Fruit fly (Drosophila melanogaster) whole organism, adult: ENCODE measurements around the gene CG10550.

Source experiments
- CG11617 ChIP-seq: fragments of 200-800 bp; sonication (Bioruptor generic); optimal IDR thresholded peaks from 2 replicates; lab custom pipeline; 2017; ENCODE audit warnings: mild to moderate bottlenecking, missing biosample characterization, missing genetic modification reagents, missing genetic modification characterization
- CG12768 ChIP-seq: fragments of 200-800 bp; sonication (Bioruptor generic); optimal IDR thresholded peaks from 2 replicates; lab custom pipeline; 2017; ENCODE audit warnings: missing biosample characterization, missing genetic modification characterization, mild to moderate bottlenecking, moderate library complexity, missing genetic modification reagents
- CG14711 ChIP-seq: fragments of 200-800 bp; sonication (Bioruptor generic); optimal IDR thresholded peaks from 2 replicates; lab custom pipeline; 2018; ENCODE audit warnings: missing biosample characterization, mild to moderate bottlenecking, missing genetic modification characterization, moderate library complexity
- CG1620 ChIP-seq: fragments of 200-800 bp; sonication (Bioruptor generic); optimal IDR thresholded peaks from 2 replicates; lab custom pipeline; 2016; ENCODE audit warnings: missing biosample characterization, missing genetic modification characterization
- CG33017 ChIP-seq: fragments of 200-800 bp; sonication (Bioruptor generic); optimal IDR thresholded peaks from 2 replicates; lab custom pipeline; 2018; ENCODE audit warnings: missing biosample characterization, mild to moderate bottlenecking, missing genetic modification characterization, moderate library complexity
- CG5204 ChIP-seq: fragments of 200-800 bp; sonication (Bioruptor generic); optimal IDR thresholded peaks from 2 replicates; lab custom pipeline; 2016; ENCODE audit warnings: missing biosample characterization, missing genetic modification characterization
- CG7045 ChIP-seq: fragments of 200-800 bp; sonication (Bioruptor generic); optimal IDR thresholded peaks from 2 replicates; lab custom pipeline; 2017; ENCODE audit warnings: missing biosample characterization, mild to moderate bottlenecking, missing genetic modification characterization
- CG7101 ChIP-seq: fragments of 200-800 bp; sonication (Bioruptor generic); optimal IDR thresholded peaks from 2 replicates; lab custom pipeline; 2018; ENCODE audit warnings: missing biosample characterization, mild to moderate bottlenecking, missing genetic modification characterization, moderate library complexity
- Clk ChIP-seq: fragments of 200-800 bp; sonication (Bioruptor generic); optimal IDR thresholded peaks from 2 replicates; lab custom pipeline; 2017; ENCODE audit warnings: missing biosample characterization, missing genetic modification characterization
- Crg-1 ChIP-seq: fragments of 200-800 bp; sonication (Bioruptor generic); optimal IDR thresholded peaks from 2 replicates; lab custom pipeline; 2016; ENCODE audit warnings: missing biosample characterization, missing genetic modification characterization
- Hr96 ChIP-seq: fragments of 200-800 bp; sonication (Bioruptor generic); optimal IDR thresholded peaks from 2 replicates; lab custom pipeline; 2016; ENCODE audit warnings: missing biosample characterization, missing genetic modification characterization
- Mnt ChIP-seq: fragments of 200-800 bp; sonication (Bioruptor generic); optimal IDR thresholded peaks from 2 replicates; lab custom pipeline; 2016; ENCODE audit warnings: missing biosample characterization, mild to moderate bottlenecking, missing genetic modification characterization
- bab1 ChIP-seq: fragments of 200-800 bp; sonication (Bioruptor generic); optimal IDR thresholded peaks from 3 replicates; lab custom pipeline; 2019; ENCODE audit warnings: missing biosample characterization, mild to moderate bottlenecking, missing genetic modification characterization, moderate library complexity
- cic ChIP-seq: fragments of 200-800 bp; sonication (Bioruptor generic); optimal IDR thresholded peaks from 2 replicates; lab custom pipeline; 2017; ENCODE audit warnings: missing biosample characterization, mild to moderate bottlenecking, missing genetic modification characterization, moderate library complexity
- cnc ChIP-seq, 2 experiments: fragments of >200 bp; optimal IDR thresholded peaks; 2 replicates each; lab custom pipeline; 2017
- kay ChIP-seq: fragments of 200-800 bp; sonication (Bioruptor generic); peaks from one replicate; lab custom pipeline; 2016; ENCODE audit warnings: missing biosample characterization, missing genetic modification characterization, borderline replicate concordance
- ovo ChIP-seq: fragments of 200-800 bp; sonication (Bioruptor generic); optimal IDR thresholded peaks from 2 replicates; lab custom pipeline; 2016; ENCODE audit warnings: missing biosample characterization, missing genetic modification characterization
- pad ChIP-seq: fragments of 200-800 bp; sonication (Bioruptor generic); optimal IDR thresholded peaks from 3 replicates; lab custom pipeline; 2017; ENCODE audit warnings: missing biosample characterization, missing genetic modification characterization, mild to moderate bottlenecking, moderate library complexity, missing genetic modification reagents
- tj ChIP-seq: fragments of 200-800 bp; sonication (Bioruptor generic); optimal IDR thresholded peaks from 3 replicates; lab custom pipeline; 2017; ENCODE audit warnings: missing biosample characterization, mild to moderate bottlenecking, missing genetic modification characterization, moderate library complexity
- toe ChIP-seq: fragments of 200-800 bp; sonication (Bioruptor generic); optimal IDR thresholded peaks from 2 replicates; lab custom pipeline; 2016; ENCODE audit warnings: missing biosample characterization, missing genetic modification characterization

Gene CG10550

dm6 chr3R:25269909-25270308 is 38.3 kb downstream of the CG10550 start, which contains the start of the genes CG11889 and CG11891:
Gene CG11889 (plus strand): TSS chr3R:25270209.
Gene CG11891 (plus strand): TSS chr3R:25270209.
- no peak for TF ChIP-seq CG7045 (GFP tag; lab: Kevin White, UChicago)
- no peak for TF ChIP-seq CG5204 (GFP tag; lab: Kevin White, UChicago)
- no peak for TF ChIP-seq bab1 (GFP tag; lab: Kevin White, UChicago)
- TF ChIP-seq CG11617 (GFP tag; lab: Kevin White, UChicago): no peak
- no peak for TF ChIP-seq cnc (optimal IDR thresholded peaks at IDR 0.05; lab: Kevin White, UChicago)
- TF ChIP-seq CG14711 (tag; lab: Kevin White, UChicago): no peak
- TF ChIP-seq CG33017 (tag; lab: Kevin White, UChicago): no peak
- TF ChIP-seq CG12768 (GFP tag; lab: Kevin White, UChicago): no peak
- TF ChIP-seq CG7101: no peak
- no peak for TF ChIP-seq Clk (GFP tag; lab: Kevin White, UChicago)
- no peak for TF ChIP-seq Hr96 (GFP tag; lab: Kevin White, UChicago)
- TF ChIP-seq Mnt (GFP tag; lab: Kevin White, UChicago): no peak
- no peak for TF ChIP-seq kay (GFP tag; lab: Kevin White, UChicago)
- no peak for TF ChIP-seq Crg-1 (GFP tag; lab: Kevin White, UChicago)
- no peak for TF ChIP-seq CG1620 (GFP tag; lab: Kevin White, UChicago)
- no peak for TF ChIP-seq cic (GFP tag; lab: Kevin White, UChicago)
- no peak for TF ChIP-seq pad
- no peak for TF ChIP-seq toe (GFP tag; lab: Kevin White, UChicago)
- TF ChIP-seq ovo (GFP tag; lab: Kevin White, UChicago): no peak
- TF ChIP-seq tj (GFP tag; lab: Kevin White, UChicago): no peak

dm6 chr3R:25266751-25267150 is 41.4 kb downstream of the CG10550 start:
- TF ChIP-seq CG7045 (GFP tag; lab: Kevin White, UChicago) (no peak), CG11617 (GFP tag; lab: Kevin White, UChicago) (no peak), CG1620 (GFP tag; lab: Kevin White, UChicago) (no peak), kay (GFP tag; lab: Kevin White, UChicago) (no peak), CG12768 (GFP tag; lab: Kevin White, UChicago) (no peak), CG5204 (GFP tag; lab: Kevin White, UChicago) (no peak), Mnt (GFP tag; lab: Kevin White, UChicago) (no peak), CG33017 (tag; lab: Kevin White, UChicago) (no peak), Clk (GFP tag; lab: Kevin White, UChicago) (no peak), tj (GFP tag; lab: Kevin White, UChicago) (no peak), bab1 (GFP tag; lab: Kevin White, UChicago) (no peak), cic (GFP tag; lab: Kevin White, UChicago) (no peak), Hr96 (GFP tag; lab: Kevin White, UChicago) (no peak), cnc (optimal IDR thresholded peaks at IDR 0.05; lab: Kevin White, UChicago) (no peak), toe (GFP tag; lab: Kevin White, UChicago) (no peak), ovo (GFP tag; lab: Kevin White, UChicago) (no peak), pad (no peak), CG14711 (tag; lab: Kevin White, UChicago) (no peak), CG7101 (no peak)

- no peak for TF ChIP-seq ovo (GFP tag; lab: Kevin White, UChicago)
- TF ChIP-seq Crg-1 (GFP tag; lab: Kevin White, UChicago): peak; percentile 4
- TF ChIP-seq Hr96 (GFP tag; lab: Kevin White, UChicago): no peak
- TF ChIP-seq cic (GFP tag; lab: Kevin White, UChicago): peak; percentile 30
- peak; percentile 39 for TF ChIP-seq CG7101
- no peak for TF ChIP-seq CG1620 (GFP tag; lab: Kevin White, UChicago)
- peak; percentile 3 for TF ChIP-seq Clk (GFP tag; lab: Kevin White, UChicago)
- no peak for TF ChIP-seq cnc (optimal IDR thresholded peaks at IDR 0.05; lab: Kevin White, UChicago)
- peak; percentile 18 for TF ChIP-seq CG11617 (GFP tag; lab: Kevin White, UChicago)
- TF ChIP-seq toe (GFP tag; lab: Kevin White, UChicago): no peak
- TF ChIP-seq kay (GFP tag; lab: Kevin White, UChicago): no peak
- TF ChIP-seq tj (GFP tag; lab: Kevin White, UChicago): peak; percentile 21
- peak; percentile 73 for TF ChIP-seq bab1 (GFP tag; lab: Kevin White, UChicago)
- peak; percentile 4 for TF ChIP-seq CG14711 (tag; lab: Kevin White, UChicago)
- TF ChIP-seq Mnt (GFP tag; lab: Kevin White, UChicago): peak; percentile 100
- TF ChIP-seq CG7045 (GFP tag; lab: Kevin White, UChicago): no peak
- no peak for TF ChIP-seq CG5204 (GFP tag; lab: Kevin White, UChicago)
- TF ChIP-seq pad: peak; percentile 26
- no peak for TF ChIP-seq CG33017 (tag; lab: Kevin White, UChicago)
- TF ChIP-seq CG12768 (GFP tag; lab: Kevin White, UChicago): no peak
These were observed 42.5 kb downstream of the CG10550 start, which contains the start of the genes GlnRS and RIOK2 for dm6 chr3R:25265589-25266201. Gene GlnRS (minus strand): TSS chr3R:25265721. Gene RIOK2 (plus strand): TSS chr3R:25265844.

- TF ChIP-seq Crg-1 (GFP tag; lab: Kevin White, UChicago) (peak; percentile 27), cnc (optimal IDR thresholded peaks at IDR 0.05; lab: Kevin White, UChicago) (no peak), ovo (GFP tag; lab: Kevin White, UChicago) (peak; percentile 24), CG12768 (GFP tag; lab: Kevin White, UChicago) (peak; percentile 66), CG7101 (peak; percentile 81), CG14711 (tag; lab: Kevin White, UChicago) (peak; percentile 74), CG7045 (GFP tag; lab: Kevin White, UChicago) (peak; percentile 42), bab1 (GFP tag; lab: Kevin White, UChicago) (peak; percentile 84), Clk (GFP tag; lab: Kevin White, UChicago) (peak; percentile 40), kay (GFP tag; lab: Kevin White, UChicago) (no peak), CG5204 (GFP tag; lab: Kevin White, UChicago) (no peak), Hr96 (GFP tag; lab: Kevin White, UChicago) (no peak), cic (GFP tag; lab: Kevin White, UChicago) (peak; percentile 75), pad (peak; percentile 44), tj (GFP tag; lab: Kevin White, UChicago) (peak; percentile 39), CG11617 (GFP tag; lab: Kevin White, UChicago) (peak; percentile 64), CG1620 (GFP tag; lab: Kevin White, UChicago) (peak; percentile 58), Mnt (GFP tag; lab: Kevin White, UChicago) (peak; percentile 83), toe (GFP tag; lab: Kevin White, UChicago) (no peak), CG33017 (tag; lab: Kevin White, UChicago) (peak; percentile 48)
These were observed 45.8 kb downstream of the CG10550 start, which contains the start of the genes Kdsr and CG11858 for dm6 chr3R:25262322-25262761. Gene Kdsr (minus strand): TSS chr3R:25262498. Gene CG11858 (plus strand): TSS chr3R:25262741.
